Worm (Caenorhabditis elegans): ENCODE measurements around the gene scl-18.

ce11 chrIV:11718653-11719052 is 35.6 kb downstream of the scl-18 start:
- no peak for TF ChIP-seq ceh-13 (GFP tag; optimal IDR thresholded peaks at IDR 0.05)
- TF ChIP-seq ama-1 (optimal IDR thresholded peaks at IDR 0.05) = no peak
- TF ChIP-seq B0310.2 (tag; optimal IDR thresholded peaks at IDR 0.05) = no peak
- no peak for TF ChIP-seq ceh-36 (tag; optimal IDR thresholded peaks at IDR 0.05)
- no peak for TF ChIP-seq ets-7 (tag; optimal IDR thresholded peaks at IDR 0.05)
- TF ChIP-seq tbx-37 (GFP tag; conservative IDR thresholded peaks at IDR 0.05) = no peak
- TF ChIP-seq aly-1 (tag; optimal IDR thresholded peaks at IDR 0.05) = no peak
- TF ChIP-seq flt-1 (GFP tag; IDR thresholded peaks at IDR 0.05) = no peak
- TF ChIP-seq hmg-4 (GFP tag; optimal IDR thresholded peaks at IDR 0.05) = no peak
- TF ChIP-seq sea-1 (GFP tag; conservative IDR thresholded peaks at IDR 0.05) = no peak
